Fruit fly (Drosophila melanogaster): Measurements from ENCODE around the gene CG11929.

DNA sequence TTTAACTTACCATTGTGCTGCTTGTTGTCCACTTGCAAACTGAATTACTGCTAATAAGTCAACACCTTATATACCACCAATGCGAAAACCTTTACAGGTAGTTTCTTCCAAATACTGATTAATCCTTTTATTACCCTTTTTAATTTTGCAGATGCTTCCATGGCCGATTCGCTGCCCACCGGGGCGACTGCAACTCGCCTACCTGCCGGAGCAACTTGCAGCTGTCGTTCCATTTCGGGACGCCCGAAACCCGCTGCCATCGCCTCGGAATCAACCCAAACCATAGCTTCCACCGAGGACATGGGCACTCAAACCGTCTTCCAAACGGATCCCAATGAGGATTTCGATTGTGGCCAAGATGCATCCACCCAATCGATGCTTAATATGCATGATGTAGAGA is 1.9 kb downstream of the CG11929 start, which contains the start of gene Elba1:
- TF ChIP-seq jigr1 (GFP tag; IDR thresholded peaks at IDR 0.05): no peak
- TF ChIP-seq CG10321 (GFP tag; IDR thresholded peaks at IDR 0.05): no peak
- no peak for TF ChIP-seq usp (GFP tag; optimal IDR thresholded peaks at IDR 0.05)
- no peak for TF ChIP-seq CG12236 (GFP tag; optimal IDR thresholded peaks at IDR 0.05)
